Worm (Caenorhabditis elegans): ENCODE data around the gene srz-23.
"Not testable (repeated sequence)": the region's sequence is repeated elsewhere in the genome, so short reads cannot be mapped to it uniquely, and the experiment has no call there.

srz-23 gene

ce11 chrIV:3453346-3453745 is at the start of gene srz-23:
Gene srz-23 (plus strand): TSS chrIV:3453608.
- TF ChIP-seq lin-11 (tag; optimal IDR thresholded peaks at IDR 0.05) (no peak), ztf-4 (tag; optimal IDR thresholded peaks at IDR 0.05) (no peak), R02D3.7 (tag; optimal IDR thresholded peaks at IDR 0.05) (no peak), mdl-1 (tag; optimal IDR thresholded peaks at IDR 0.05) (no peak), ceh-16 (tag; optimal IDR thresholded peaks at IDR 0.05) (no peak), ama-1 (optimal IDR thresholded peaks at IDR 0.05) (no peak), lin-13 (GFP tag; optimal IDR thresholded peaks at IDR 0.05) (no peak), snpc-4 (tag; optimal IDR thresholded peaks at IDR 0.05) (no peak), sem-4 (tag; optimal IDR thresholded peaks at IDR 0.05) (no peak), lin-39 (tag; optimal IDR thresholded peaks at IDR 0.05) (no peak), nhr-21 (tag; optimal IDR thresholded peaks at IDR 0.05) (no peak), mab-5 (tag; optimal IDR thresholded peaks at IDR 0.05) (no peak), lsy-2 (tag; optimal IDR thresholded peaks at IDR 0.05) (no peak), nhr-11 (tag; optimal IDR thresholded peaks at IDR 0.05) (no peak), aly-2 (tag; optimal IDR thresholded peaks at IDR 0.05) (no peak), elt-3 (tag; optimal IDR thresholded peaks at IDR 0.05) (no peak), ztf-1 (GFP tag; conservative IDR thresholded peaks at IDR 0.05) (no peak), dmd-4 (tag; optimal IDR thresholded peaks at IDR 0.05) (no peak), gmeb-1 (tag; optimal IDR thresholded peaks at IDR 0.05) (no peak), nhr-25 (tag; optimal IDR thresholded peaks at IDR 0.05) (no peak)

DNA sequence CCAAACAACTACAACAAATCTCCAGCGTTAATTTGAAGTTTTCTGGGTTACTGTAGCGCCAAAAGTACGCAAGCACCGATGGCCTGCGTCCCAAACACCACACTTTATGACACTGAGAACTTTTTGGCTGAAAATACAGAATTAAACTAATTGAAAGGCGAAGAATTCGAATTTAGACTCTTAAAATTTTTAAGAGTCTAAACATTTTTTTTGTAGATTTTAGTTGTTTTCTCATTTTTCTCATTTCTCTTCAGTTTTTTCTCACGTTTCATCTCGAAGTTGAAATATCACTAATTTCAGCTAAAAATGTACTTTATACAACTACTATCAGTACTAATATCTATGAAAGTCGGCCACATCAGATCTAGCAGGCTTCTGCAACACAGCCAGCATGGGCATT is 38.0 kb upstream of the srz-23 start, which contains the start of gene lgc-9:
Gene lgc-9 (plus strand): TSS at position 301 of the 400 bp plus-strand sequence.
- no peak for TF ChIP-seq aly-2 (tag; optimal IDR thresholded peaks at IDR 0.05)
- TF ChIP-seq egl-27 (tag; optimal IDR thresholded peaks at IDR 0.05) = no peak
- no peak for TF ChIP-seq elt-3 (tag; optimal IDR thresholded peaks at IDR 0.05)

ce11 chrIV:3418741-3419140 is 34.7 kb upstream of the srz-23 start:
- no peak for TF ChIP-seq peb-1 (tag; optimal IDR thresholded peaks at IDR 0.05)
- TF ChIP-seq blmp-1 (tag; optimal IDR thresholded peaks at IDR 0.05; ENCODE audit: insufficient read depth) = no peak
- TF ChIP-seq ama-1 (optimal IDR thresholded peaks at IDR 0.05) = no peak

DNA sequence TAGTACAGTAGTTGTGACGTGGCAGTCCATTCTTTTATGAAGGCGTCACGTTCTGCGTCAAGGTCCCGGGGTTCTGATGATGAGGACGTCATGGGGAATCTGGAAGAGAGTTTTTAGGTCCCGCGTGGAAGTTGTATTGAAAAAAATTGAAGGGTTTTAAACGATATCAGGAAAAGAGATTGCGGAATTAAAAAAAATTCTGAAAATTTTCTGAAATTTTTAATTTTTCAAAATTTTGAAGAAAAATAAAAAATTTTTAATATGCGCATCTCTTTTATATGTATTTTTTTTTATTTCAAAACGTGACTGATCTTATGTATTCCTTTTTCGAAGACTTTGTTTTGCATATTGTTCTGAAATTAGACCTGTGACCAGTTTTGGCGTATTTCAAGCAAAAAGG is 30.9 kb upstream of the srz-23 start, which contains the start of gene C04C3.6:
Gene C04C3.6 (minus strand): TSS at position 101 of the 400 bp plus-strand sequence.
- no peak for TF ChIP-seq sma-3 (GFP tag; optimal IDR thresholded peaks at IDR 0.05)
- TF ChIP-seq ztf-4 (tag; optimal IDR thresholded peaks at IDR 0.05) = no peak
- no peak for TF ChIP-seq elt-1 (tag; optimal IDR thresholded peaks at IDR 0.05)
- no peak for TF ChIP-seq nhr-77 (tag; optimal IDR thresholded peaks at IDR 0.05)
- TF ChIP-seq fos-1 (tag; optimal IDR thresholded peaks at IDR 0.05) = no peak
- TF ChIP-seq unc-55 (GFP tag; optimal IDR thresholded peaks at IDR 0.05) = no peak
- no peak for TF ChIP-seq sem-4 (tag; optimal IDR thresholded peaks at IDR 0.05)
- TF ChIP-seq mbf-1 (tag; optimal IDR thresholded peaks at IDR 0.05) = no peak
- no peak for TF ChIP-seq elt-3 (tag; optimal IDR thresholded peaks at IDR 0.05)
- TF ChIP-seq unc-39 (tag; optimal IDR thresholded peaks at IDR 0.05) = no peak
- no peak for TF ChIP-seq crh-2 (tag; optimal IDR thresholded peaks at IDR 0.05)
- TF ChIP-seq nhr-11 (tag; optimal IDR thresholded peaks at IDR 0.05) = no peak

DNA sequence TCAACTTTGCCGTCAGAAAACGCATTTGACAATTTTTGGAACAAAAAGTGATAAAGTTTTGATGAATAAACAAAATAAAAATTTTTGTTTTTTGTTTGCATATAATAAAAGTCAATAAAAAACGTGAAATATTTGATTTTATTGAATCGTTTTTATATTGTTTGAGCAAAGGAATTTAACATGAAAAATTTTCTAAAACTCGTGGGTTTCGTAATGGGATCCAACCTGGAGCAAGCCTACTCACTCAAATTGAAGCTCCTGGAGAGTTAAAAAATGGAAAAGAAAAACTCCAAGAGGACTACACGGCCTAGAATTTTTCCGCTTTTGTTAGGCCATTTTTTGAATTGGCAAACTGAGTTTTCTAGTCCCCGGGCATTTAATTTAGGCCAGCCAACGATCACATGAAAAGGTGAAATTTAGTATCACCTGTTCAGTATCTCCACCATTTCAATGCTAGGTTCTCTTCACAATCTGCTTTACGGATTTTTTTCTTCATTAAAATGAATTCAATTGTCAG is 24.9 kb upstream of the srz-23 start, which contains the start of the genes C04C3.9 and srz-60:
Gene C04C3.9 (minus strand): TSS at position 101 of the 517 bp plus-strand sequence.
Gene srz-60 (plus strand): TSS at position 467 of the 517 bp plus-strand sequence.
- no peak for TF ChIP-seq nhr-21 (tag; optimal IDR thresholded peaks at IDR 0.05)
- no peak for TF ChIP-seq elt-1 (tag; optimal IDR thresholded peaks at IDR 0.05)
- no peak for TF ChIP-seq nhr-25 (tag; optimal IDR thresholded peaks at IDR 0.05)

DNA sequence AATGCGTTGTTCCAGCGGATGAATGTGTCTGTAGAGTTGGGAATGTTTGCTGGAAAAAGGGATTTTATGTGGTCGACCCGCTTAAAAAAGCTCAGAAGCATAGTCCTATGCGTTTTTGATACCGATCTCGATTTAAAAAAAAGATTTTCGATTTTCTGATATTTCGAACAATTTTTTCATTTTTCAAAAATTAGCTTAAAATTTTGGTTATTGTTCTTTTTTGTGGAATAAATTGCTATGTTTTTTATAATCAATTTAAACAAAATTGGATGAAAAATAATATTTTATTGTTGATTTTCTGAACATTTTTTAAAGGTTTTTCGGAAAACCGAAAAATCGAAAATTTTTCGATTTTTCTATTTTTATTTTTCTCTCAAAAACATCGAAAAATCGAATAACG is 20.0 kb upstream of the srz-23 start, which contains the start of gene C04C3.7:
Gene C04C3.7 (minus strand): TSS at position 101 of the 400 bp plus-strand sequence.
- TF ChIP-seq unc-55 (GFP tag; optimal IDR thresholded peaks at IDR 0.05); ama-1 (optimal IDR thresholded peaks at IDR 0.05); nhr-237 (tag; optimal IDR thresholded peaks at IDR 0.05): not testable (repeated sequence)

Data from whole organism, L2 larva.